Fruit fly (Drosophila melanogaster): ENCODE data around the gene CheB93a.

The CheB93a gene

dm6 chr3R:21365262-21365661 is 42.0 kb upstream of the CheB93a start (continued):
- TF ChIP-seq CG4854 (GFP tag; optimal IDR thresholded peaks at IDR 0.05) (peak; percentile 92), CG34422 (GFP tag; IDR thresholded peaks at IDR 0.05) (peak; percentile 94), CG13775 (GFP tag; optimal IDR thresholded peaks at IDR 0.05) (peak; percentile 97), bcd (GFP tag; optimal IDR thresholded peaks at IDR 0.05) (peak; percentile 96), emc (GFP tag; optimal IDR thresholded peaks at IDR 0.05) (peak; percentile 80), CG16813 (GFP tag; IDR thresholded peaks at IDR 0.05; ENCODE audit: partially characterized antibody) (no peak), Gsc (GFP tag; IDR thresholded peaks at IDR 0.05) (peak; percentile 87), cg (GFP tag; optimal IDR thresholded peaks at IDR 0.05) (no peak), CG9215 (GFP tag; IDR thresholded peaks at IDR 0.05) (peak; percentile 98), Hmx (GFP tag; optimal IDR thresholded peaks at IDR 0.05) (peak; percentile 93), crp (GFP tag; optimal IDR thresholded peaks at IDR 0.05) (peak in 1 of 2 experiments; percentile 62), CG11398 (GFP tag; optimal IDR thresholded peaks at IDR 0.05) (peak; percentile 76), ftz-f1 (GFP tag; optimal IDR thresholded peaks at IDR 0.05) (peak; percentile 72), dan (GFP tag; IDR thresholded peaks at IDR 0.05) (peak; percentile 81), cwo (GFP tag; optimal IDR thresholded peaks at IDR 0.05) (peak; percentile 89), CG16863 (GFP tag; optimal IDR thresholded peaks at IDR 0.05) (peak; percentile 88), H2.0 (GFP tag; IDR thresholded peaks at IDR 0.05) (peak; percentile 85), CG17385 (GFP tag; optimal IDR thresholded peaks at IDR 0.05) (peak; percentile 91), TFAM (GFP tag; optimal IDR thresholded peaks at IDR 0.05) (peak; percentile 51), Myb (GFP tag; optimal IDR thresholded peaks at IDR 0.05) (peak; percentile 81), abd-A (tag; optimal IDR thresholded peaks at IDR 0.05) (no peak), CG17612 (GFP tag; IDR thresholded peaks at IDR 0.05) (peak; percentile 84), Ets65A (GFP tag) (peak; percentile 99), CG12659 (GFP tag; optimal IDR thresholded peaks at IDR 0.05) (peak; percentile 97), btn (GFP tag; optimal IDR thresholded peaks at IDR 0.05) (peak; percentile 62), sima (GFP tag; optimal IDR thresholded peaks at IDR 0.05) (no peak), CG1832 (GFP tag; optimal IDR thresholded peaks at IDR 0.05) (no peak), Dbx (GFP tag; IDR thresholded peaks at IDR 0.05) (peak; percentile 93), CG14667 (GFP tag; IDR thresholded peaks at IDR 0.05) (peak; percentile 92), pum (GFP tag; optimal IDR thresholded peaks at IDR 0.05) (peak; percentile 95), wdn (GFP tag; IDR thresholded peaks at IDR 0.05) (peak; percentile 90), slbo (GFP tag; IDR thresholded peaks at IDR 0.05) (peak; percentile 97), Sry-β (GFP tag; optimal IDR thresholded peaks at IDR 0.05) (peak; percentile 68), kah (GFP tag; optimal IDR thresholded peaks at IDR 0.05) (peak; percentile 86), CG8359 (GFP tag; optimal IDR thresholded peaks at IDR 0.05; ENCODE audit: borderline replicate concordance) (peak; percentile 67), z (GFP tag; IDR thresholded peaks at IDR 0.05) (no peak), Mes4 (GFP tag; optimal IDR thresholded peaks at IDR 0.05) (peak; percentile 75), ci (GFP tag; IDR thresholded peaks at IDR 0.05) (peak; percentile 89), NC2α (GFP tag; optimal IDR thresholded peaks at IDR 0.05) (peak; percentile 88), klu (GFP tag; IDR thresholded peaks at IDR 0.05) (peak; percentile 94), Hmr (GFP tag; optimal IDR thresholded peaks at IDR 0.05) (peak; percentile 97), CG6654 (GFP tag; optimal IDR thresholded peaks at IDR 0.05) (peak; percentile 82), CG10274 (GFP tag; optimal IDR thresholded peaks at IDR 0.05) (peak; percentile 84), CG8388 (GFP tag; optimal IDR thresholded peaks at IDR 0.05) (peak; percentile 90), scrt (GFP tag; optimal IDR thresholded peaks at IDR 0.05) (peak; percentile 87), CG30431 (GFP tag; optimal IDR thresholded peaks at IDR 0.05) (peak; percentile 92), Neu2 (GFP tag; optimal IDR thresholded peaks at IDR 0.05; ENCODE audit: borderline replicate concordance) (peak; percentile 49), cato (GFP tag; optimal IDR thresholded peaks at IDR 0.05; ENCODE audit: borderline replicate concordance) (peak; percentile 93), HmgD (GFP tag; optimal IDR thresholded peaks at IDR 0.05) (peak; percentile 72), Sin3A (optimal IDR thresholded peaks at IDR 0.05) (peak; percentile 91), Gug (GFP tag; IDR thresholded peaks at IDR 0.05) (peak; percentile 98), CG10654 (GFP tag; optimal IDR thresholded peaks at IDR 0.05) (peak; percentile 92)
